Worm (Caenorhabditis elegans) whole organism, L2 larva: ENCODE measurements around the gene dli-1.

Experiments
- C34F6.9 ChIP-seq: fragments of 150-350 bp; optimal IDR thresholded peaks from 2 replicates; lab custom pipeline; 2014; ENCODE audit warnings: missing biosample characterization, missing genetic modification characterization
- R02D3.7 ChIP-seq: fragments of 150-350 bp; optimal IDR thresholded peaks from 2 replicates; lab custom pipeline; 2014; ENCODE audit warnings: missing biosample characterization, missing genetic modification characterization
- Y55F3AM.14 ChIP-seq: fragments of 200-800 bp; sonication (Bioruptor generic); optimal IDR thresholded peaks from 2 replicates; lab custom pipeline; 2018; ENCODE audit warnings: mild to moderate bottlenecking, missing genetic modification characterization, missing compliant biosample characterization
- ZK546.5 ChIP-seq: sonication (generic microtip); optimal IDR thresholded peaks from 2 replicates; lab custom pipeline; 2017; ENCODE audit warnings: missing biosample characterization, missing genetic modification characterization
- aly-2 ChIP-seq: fragments of 150-350 bp; optimal IDR thresholded peaks from 2 replicates; lab custom pipeline; 2014; ENCODE audit warnings: missing biosample characterization, missing genetic modification characterization
- ama-1 ChIP-seq: fragments of 150-350 bp; optimal IDR thresholded peaks from 2 replicates; lab custom pipeline; 2018; ENCODE audit warnings: inconsistent platforms
- blmp-1 ChIP-seq: sonication (generic microtip); optimal IDR thresholded peaks from 2 replicates; lab custom pipeline; 2017; ENCODE audit warnings: missing genetic modification characterization, mild to moderate bottlenecking, missing compliant biosample characterization, antibody characterized with exemption, moderate library complexity; ENCODE audit not compliant: insufficient read depth
- ceh-16 ChIP-seq: fragments of 150-350 bp; optimal IDR thresholded peaks from 2 replicates; lab custom pipeline; 2014; ENCODE audit warnings: missing biosample characterization, missing genetic modification characterization
- egl-27 ChIP-seq: sonication (generic microtip); optimal IDR thresholded peaks from 3 replicates; lab custom pipeline; 2017; ENCODE audit warnings: missing biosample characterization, missing genetic modification reagents, missing genetic modification characterization
- elt-1 ChIP-seq: fragments of 150-350 bp; optimal IDR thresholded peaks from 2 replicates; lab custom pipeline; 2014; ENCODE audit warnings: missing biosample characterization, missing genetic modification characterization
- elt-3 ChIP-seq: sonication (generic microtip); optimal IDR thresholded peaks from 2 replicates; lab custom pipeline; 2017; ENCODE audit warnings: missing biosample characterization, missing genetic modification characterization
- fos-1 ChIP-seq: fragments of 150-350 bp; optimal IDR thresholded peaks from 2 replicates; lab custom pipeline; 2014; ENCODE audit warnings: missing biosample characterization, missing genetic modification characterization
- gmeb-1 ChIP-seq: fragments of 150-350 bp; optimal IDR thresholded peaks from 2 replicates; lab custom pipeline; 2014; ENCODE audit warnings: missing biosample characterization, missing genetic modification characterization
- lin-13 ChIP-seq: fragments of 150-350 bp; optimal IDR thresholded peaks from 2 replicates; lab custom pipeline; 2014; ENCODE audit warnings: missing biosample characterization, missing genetic modification reagents, missing genetic modification characterization
- lsy-2 ChIP-seq, 2 experiments: fragments of 150-350 bp in 1 of 2; sonication (generic microtip) in 1 of 2; optimal IDR thresholded peaks; 2 replicates each; lab custom pipeline; 2014 to 2017; ENCODE audit warnings: missing biosample characterization in 2 of 2, missing genetic modification characterization in 2 of 2
- mab-5 ChIP-seq: fragments of 150-350 bp; optimal IDR thresholded peaks from 2 replicates; lab custom pipeline; 2014; ENCODE audit warnings: missing biosample characterization, missing genetic modification characterization
- mbf-1 ChIP-seq: sonication (generic microtip); optimal IDR thresholded peaks from 2 replicates; lab custom pipeline; 2017; ENCODE audit warnings: missing biosample characterization, missing genetic modification characterization
- nhr-10 ChIP-seq: sonication (generic microtip); optimal IDR thresholded peaks from 2 replicates; lab custom pipeline; 2017; ENCODE audit warnings: missing biosample characterization, missing genetic modification characterization
- nhr-11 ChIP-seq: fragments of 150-350 bp; optimal IDR thresholded peaks from 2 replicates; lab custom pipeline; 2014; ENCODE audit warnings: missing biosample characterization, missing genetic modification characterization
- nhr-12 ChIP-seq: fragments of 150-350 bp; optimal IDR thresholded peaks from 2 replicates; lab custom pipeline; 2014; ENCODE audit warnings: missing biosample characterization, missing genetic modification characterization
- nhr-129 ChIP-seq: fragments of 150-350 bp; optimal IDR thresholded peaks from 2 replicates; lab custom pipeline; 2014; ENCODE audit warnings: missing biosample characterization, missing genetic modification characterization
- nhr-21 ChIP-seq: fragments of 150-350 bp; optimal IDR thresholded peaks from 2 replicates; lab custom pipeline; 2014; ENCODE audit warnings: missing biosample characterization, missing genetic modification characterization
- nhr-237 ChIP-seq: fragments of 150-350 bp; optimal IDR thresholded peaks from 2 replicates; lab custom pipeline; 2014; ENCODE audit warnings: missing biosample characterization, missing genetic modification characterization
- nhr-25 ChIP-seq: fragments of 150-350 bp; sonication (generic microtip); optimal IDR thresholded peaks from 3 replicates; lab custom pipeline; 2014; ENCODE audit warnings: missing biosample characterization, missing genetic modification characterization
- nhr-6 ChIP-seq: fragments of 150-350 bp; optimal IDR thresholded peaks from 2 replicates; lab custom pipeline; 2014; ENCODE audit warnings: missing biosample characterization, missing genetic modification characterization
- nhr-77 ChIP-seq: fragments of 150-350 bp; optimal IDR thresholded peaks from 2 replicates; lab custom pipeline; 2014; ENCODE audit warnings: missing biosample characterization, missing genetic modification characterization
- peb-1 ChIP-seq: fragments of 150-350 bp; optimal IDR thresholded peaks from 2 replicates; lab custom pipeline; 2014; ENCODE audit warnings: missing biosample characterization, missing genetic modification characterization
- skn-1 ChIP-seq: sonication (generic microtip); optimal IDR thresholded peaks from 2 replicates; lab custom pipeline; 2017; ENCODE audit warnings: missing biosample characterization, missing genetic modification characterization
- sma-3 ChIP-seq: sonication (generic microtip); optimal IDR thresholded peaks from 2 replicates; lab custom pipeline; 2016; ENCODE audit warnings: missing genetic modification reagents, missing genetic modification characterization, missing compliant biosample characterization
- sma-9 ChIP-seq, 2 experiments: fragments of 150-350 bp in 1 of 2; sonication (generic microtip) in 1 of 2; optimal IDR thresholded peaks; 2 replicates each; lab custom pipeline; 2014 to 2016; ENCODE audit warnings: missing genetic modification characterization in 2 of 2, mild to moderate bottlenecking in 1 of 2, missing biosample characterization in 1 of 2, missing compliant biosample characterization in 1 of 2, missing genetic modification reagents in 1 of 2, moderate library complexity in 1 of 2
- snpc-4 ChIP-seq: fragments of 150-350 bp; optimal IDR thresholded peaks from 2 replicates; lab custom pipeline; 2014; ENCODE audit warnings: missing biosample characterization, missing genetic modification characterization
- unc-62 ChIP-seq: fragments of 150-350 bp; optimal IDR thresholded peaks from 2 replicates; lab custom pipeline; 2014; ENCODE audit warnings: missing biosample characterization, missing genetic modification reagents, missing genetic modification characterization
- zag-1 ChIP-seq: fragments of 150-350 bp; optimal IDR thresholded peaks from 2 replicates; lab custom pipeline; 2014; ENCODE audit warnings: missing biosample characterization, missing genetic modification characterization
- ztf-1 ChIP-seq: fragments of 200-800 bp; sonication (Bioruptor generic); conservative IDR thresholded peaks from 2 replicates; pipeline ENCODE4 v1.3.6; 2022; ENCODE audit warnings: missing genetic modification characterization, missing compliant biosample characterization
- ztf-11 ChIP-seq: sonication (generic microtip); optimal IDR thresholded peaks from 2 replicates; lab custom pipeline; 2017; ENCODE audit warnings: missing biosample characterization, missing genetic modification characterization

The dli-1 gene

ce11 chrIV:13080861-13081260, 17.7 kb downstream of the dli-1 start:
- TF ChIP-seq nhr-129 (tag; lab: Kevin White, UChicago) = peak; percentile 19
- no peak for TF ChIP-seq nhr-21 (tag; lab: Kevin White, UChicago)

ce11 chrIV:13080185-13080584, 18.4 kb downstream of the dli-1 start:
- no peak for TF ChIP-seq nhr-10
- TF ChIP-seq gmeb-1 (tag; lab: Kevin White, UChicago) = no peak
- no peak for TF ChIP-seq unc-62 (GFP tag; lab: Kevin White, UChicago)
- peak; percentile 36 for TF ChIP-seq sma-3 (GFP tag; lab: Kevin White, UChicago)
- TF ChIP-seq nhr-25 = peak; percentile 66
- peak; percentile 35 for TF ChIP-seq nhr-11 (tag; lab: Kevin White, UChicago)
- no peak for TF ChIP-seq nhr-237
- no peak for TF ChIP-seq peb-1 (tag; lab: Kevin White, UChicago)
- no peak for TF ChIP-seq fos-1
- TF ChIP-seq nhr-21 (tag; lab: Kevin White, UChicago) = peak; percentile 55
- TF ChIP-seq elt-1 (tag; lab: Kevin White, UChicago) = no peak
- peak; percentile 98 for TF ChIP-seq nhr-129 (tag; lab: Kevin White, UChicago)

ce11 chrIV:13079119-13079518, 19.5 kb downstream of the dli-1 start, which contains the start of gene C39E9.8:
Gene C39E9.8 (plus strand): TSS chrIV:13079446.
- TF ChIP-seq sma-9 (GFP tag; optimal IDR thresholded peaks at IDR 0.05; lab: Kevin White, UChicago) (peak; percentile 74), sma-9 (tag; optimal IDR thresholded peaks at IDR 0.05; lab: Kevin White, UChicago) (peak; percentile 1), blmp-1 (tag; lab: Kevin White, UChicago) (peak; percentile 48), zag-1 (tag; lab: Kevin White, UChicago) (no peak), nhr-21 (tag; lab: Kevin White, UChicago) (peak; percentile 52), nhr-25 (peak; percentile 94), R02D3.7 (tag; lab: Kevin White, UChicago) (no peak), fos-1 (peak; percentile 41), skn-1 (no peak), gmeb-1 (tag; lab: Kevin White, UChicago) (no peak), lin-13 (GFP tag; lab: Kevin White, UChicago) (no peak), ztf-11 (tag; lab: Kevin White, UChicago) (no peak), nhr-12 (no peak), sma-3 (GFP tag; lab: Kevin White, UChicago) (peak; percentile 77), nhr-129 (tag; lab: Kevin White, UChicago) (peak; percentile 71), egl-27 (tag; lab: Kevin White, UChicago) (peak; percentile 13), Y55F3AM.14 (GFP tag; lab: Kevin White, UChicago) (peak; percentile 23), nhr-77 (tag; lab: Kevin White, UChicago) (no peak), nhr-6 (peak; percentile 14), ama-1 (no peak)

- TF ChIP-seq mbf-1 (tag; lab: Kevin White, UChicago) (no peak), Y55F3AM.14 (GFP tag; lab: Kevin White, UChicago) (no peak), C34F6.9 (tag; lab: Kevin White, UChicago) (no peak), ceh-16 (tag; lab: Kevin White, UChicago) (no peak), lsy-2 (tag; optimal IDR thresholded peaks at IDR 0.05; lab: Kevin White, UChicago) (no peak), nhr-77 (tag; lab: Kevin White, UChicago) (no peak), blmp-1 (tag; lab: Kevin White, UChicago) (no peak), sma-3 (GFP tag; lab: Kevin White, UChicago) (no peak), elt-3 (tag; lab: Kevin White, UChicago) (no peak), mab-5 (tag; lab: Kevin White, UChicago) (no peak), skn-1 (no peak), snpc-4 (tag; lab: Kevin White, UChicago) (no peak), egl-27 (tag; lab: Kevin White, UChicago) (no peak), ztf-1 (GFP tag; lab: Robert Waterston, UW) (no peak), nhr-6 (no peak), ZK546.5 (no peak), aly-2 (tag; lab: Kevin White, UChicago) (no peak), lin-13 (GFP tag; lab: Kevin White, UChicago) (no peak), nhr-21 (tag; lab: Kevin White, UChicago) (no peak)
Observed at ce11 chrIV:13078342-13078741, 20.2 kb downstream of the dli-1 start.
